Worm (Caenorhabditis elegans) whole organism, late embryonic: Measurements from ENCODE around the gene C40C9.3.

Source experiments
- fkh-10 ChIP-seq: fragments of 150-350 bp; optimal IDR thresholded peaks from 2 replicates; lab custom pipeline; 2014; ENCODE audit warnings: missing biosample characterization, missing genetic modification reagents, missing genetic modification characterization
- pqm-1 ChIP-seq: sonication (generic microtip); optimal IDR thresholded peaks from 2 replicates; lab custom pipeline; 2016; ENCODE audit warnings: missing genetic modification characterization, missing compliant biosample characterization

ce11 chrX:13696152-13696551 lies 48.7 kb downstream of the C40C9.3 start:
- TF ChIP-seq pqm-1 (tag; lab: Kevin White, UChicago) = no peak
- TF ChIP-seq fkh-10 (GFP tag; lab: Kevin White, UChicago) = no peak
